Fruit fly (Drosophila melanogaster): ENCODE data around the gene CG11155.

The CG11155 gene

DNA sequence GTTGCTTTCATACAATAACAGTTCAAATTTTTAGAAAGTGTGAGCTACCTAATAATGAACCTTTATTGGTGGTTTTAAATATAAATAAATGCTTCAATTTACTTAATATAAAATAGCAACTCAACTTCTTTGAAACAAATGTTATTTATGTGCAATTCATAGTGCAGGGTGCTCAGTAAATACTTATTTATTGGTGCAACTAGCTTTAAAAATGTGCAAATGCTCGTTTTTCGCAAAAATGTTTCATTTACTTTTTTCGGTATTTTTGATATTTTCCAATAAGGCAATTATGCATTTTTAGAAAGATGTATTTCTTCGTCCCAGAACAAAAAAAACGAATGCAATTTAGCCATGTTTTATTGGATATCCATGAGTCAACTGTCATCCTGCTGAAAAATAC is 18.3 kb downstream of the CG11155 start:
- no peak for TF ChIP-seq CG17801 (GFP tag; optimal IDR thresholded peaks at IDR 0.05; ENCODE audit: partially characterized antibody)

dm6 chr4:1146456-1146855 is 20.1 kb downstream of the CG11155 start:
- TF ChIP-seq CG17801 (GFP tag; optimal IDR thresholded peaks at IDR 0.05; ENCODE audit: partially characterized antibody): no peak

dm6 chr4:1147166-1147565 is 20.8 kb downstream of the CG11155 start, which contains the start of gene Kif3C:
Gene Kif3C (plus strand): TSS chr4:1147466.
- no peak for TF ChIP-seq CG17801 (GFP tag; optimal IDR thresholded peaks at IDR 0.05; ENCODE audit: partially characterized antibody)

dm6 chr4:1147966-1148541 is 21.7 kb downstream of the CG11155 start:
- TF ChIP-seq CG17801 (GFP tag; optimal IDR thresholded peaks at IDR 0.05; ENCODE audit: partially characterized antibody): no peak

dm6 chr4:1156278-1156677 is 29.9 kb downstream of the CG11155 start:
- TF ChIP-seq CG17801 (GFP tag; optimal IDR thresholded peaks at IDR 0.05; ENCODE audit: partially characterized antibody): no peak

DNA sequence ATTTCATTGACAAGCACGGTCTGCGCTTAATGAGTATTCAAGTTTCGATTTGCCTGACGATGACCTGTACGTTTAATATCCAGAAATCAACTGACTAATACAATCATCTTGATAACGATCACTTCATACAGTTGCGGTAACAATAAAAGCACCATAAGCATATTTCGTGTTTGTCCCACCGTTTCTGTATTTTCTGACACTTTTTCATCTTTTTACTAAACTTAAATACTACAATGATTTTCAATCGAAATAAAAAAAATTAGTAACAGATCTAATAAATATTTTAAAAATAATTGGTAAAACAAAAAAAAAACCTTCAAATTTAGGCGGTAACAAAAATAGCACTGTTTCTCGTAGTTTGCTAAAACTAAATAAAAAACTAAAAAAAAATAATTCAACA is 35.7 kb downstream of the CG11155 start, which contains the start of gene CG32017:
Gene CG32017 (minus strand): TSS at position 101 of the 400 bp plus-strand sequence.
- TF ChIP-seq CG17801 (GFP tag; optimal IDR thresholded peaks at IDR 0.05; ENCODE audit: partially characterized antibody): no peak

DNA sequence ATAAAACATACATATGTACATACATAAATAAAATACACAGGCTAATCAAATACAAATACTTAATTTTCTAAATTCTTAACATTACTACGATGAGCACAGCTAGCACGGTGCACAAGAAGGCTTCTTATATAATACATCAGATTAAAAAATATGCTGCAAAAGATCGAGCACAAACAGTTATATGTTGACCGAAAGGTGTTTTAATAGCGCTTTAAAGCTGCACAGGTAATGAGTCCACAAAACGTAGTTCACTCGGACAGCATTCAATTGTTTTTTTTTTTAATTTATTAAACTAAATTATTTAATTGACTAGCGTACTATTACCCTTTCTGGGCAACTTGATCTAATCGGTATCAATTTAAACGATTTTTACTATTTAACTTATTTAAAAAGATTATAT is 48.8 kb downstream of the CG11155 start:
- TF ChIP-seq CG17801 (GFP tag; optimal IDR thresholded peaks at IDR 0.05; ENCODE audit: partially characterized antibody): no peak

dm6 chr4:1181591-1182125 is 55.3 kb downstream of the CG11155 start, which contains the start of gene pho:
Gene pho (minus strand): TSS chr4:1181628.
- TF ChIP-seq CG17801 (GFP tag; optimal IDR thresholded peaks at IDR 0.05; ENCODE audit: partially characterized antibody): no peak

DNA sequence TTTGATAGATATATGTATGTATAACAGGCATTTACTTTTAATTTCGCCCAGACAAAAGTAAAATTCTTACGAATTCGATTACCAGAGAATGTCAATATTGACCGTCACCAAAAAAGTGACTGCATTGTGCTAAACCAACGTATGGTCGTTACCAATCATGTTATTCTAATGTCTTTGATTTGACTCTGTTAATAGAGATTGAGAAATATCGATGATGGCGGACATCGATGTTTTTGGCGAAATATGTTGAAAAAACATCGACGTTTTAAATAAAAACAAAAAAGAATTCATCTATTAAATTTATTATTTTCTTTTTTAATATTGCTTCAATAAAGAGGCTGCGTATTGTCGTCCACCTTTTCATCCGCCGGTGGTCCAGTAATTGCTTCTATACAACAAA is 56.4 kb downstream of the CG11155 start:
- no peak for TF ChIP-seq CG17801 (GFP tag; optimal IDR thresholded peaks at IDR 0.05; ENCODE audit: partially characterized antibody)

dm6 chr4:1185468-1185867 is 59.1 kb downstream of the CG11155 start, which contains the start of gene CG33521:
Gene CG33521 (plus strand): TSS chr4:1185768.
- no peak for TF ChIP-seq CG17801 (GFP tag; optimal IDR thresholded peaks at IDR 0.05; ENCODE audit: partially characterized antibody)

DNA sequence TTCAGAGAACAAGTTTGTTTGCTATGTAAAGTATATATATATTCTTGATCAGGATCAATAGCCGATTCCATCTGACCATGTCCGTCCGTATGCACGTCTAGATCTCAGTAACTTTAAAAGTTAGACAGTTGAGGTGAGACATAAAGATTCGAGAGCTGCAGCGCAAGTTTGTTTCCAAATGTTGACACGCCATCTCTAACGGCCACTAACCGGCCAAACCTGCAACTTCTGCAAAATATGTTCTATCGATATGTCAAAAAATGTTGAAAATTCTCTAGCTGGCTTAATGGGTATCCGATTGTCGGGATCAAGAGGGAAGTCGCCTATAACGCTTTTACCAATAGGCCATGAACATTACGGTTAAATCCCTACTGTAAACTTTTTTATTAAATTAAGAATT is 60.4 kb downstream of the CG11155 start:
- no peak for TF ChIP-seq CG17801 (GFP tag; optimal IDR thresholded peaks at IDR 0.05; ENCODE audit: partially characterized antibody)
